Worm (Caenorhabditis elegans) whole organism, young adult: ENCODE results near the gene str-254.

Experiments used
- lsl-1 ChIP-seq: fragments of 200-800 bp; sonication (Bioruptor generic); optimal IDR thresholded peaks from 2 replicates; lab custom pipeline; 2018; ENCODE audit warnings: mild to moderate bottlenecking, missing genetic modification characterization, moderate library complexity, missing compliant biosample characterization
- mxl-1 ChIP-seq: sonication (generic microtip); optimal IDR thresholded peaks from 2 replicates; lab custom pipeline; 2016; ENCODE audit warnings: missing genetic modification characterization, missing compliant biosample characterization
- snpc-3.4 ChIP-seq: sonication (generic microtip); optimal IDR thresholded peaks from 2 replicates; lab custom pipeline; 2017; ENCODE audit warnings: missing genetic modification characterization, mild to moderate bottlenecking, missing compliant biosample characterization, antibody characterized with exemption, moderate library complexity, missing genotype, missing genetic modification reagents
- snpc-4 ChIP-seq, 5 experiments: fragments of 150-350 bp in 1 of 5; sonication (generic microtip) in 4 of 5; optimal IDR thresholded peaks; 2 replicates each; lab custom pipeline; 2014 to 2018; ENCODE audit warnings: missing genetic modification characterization in 5 of 5, missing biosample characterization in 3 of 5, antibody characterized with exemption in 2 of 5, mild to moderate bottlenecking in 2 of 5, missing compliant biosample characterization in 2 of 5, missing genotype in 2 of 5, moderate library complexity in 2 of 5, missing genetic modification reagents in 1 of 5
- tbx-9 ChIP-seq: sonication (generic microtip); optimal IDR thresholded peaks from 2 replicates; lab custom pipeline; 2016; ENCODE audit warnings: borderline replicate concordance, missing genetic modification characterization, inconsistent platforms, missing compliant biosample characterization
- unc-62 ChIP-seq: fragments of 150-350 bp; optimal IDR thresholded peaks from 2 replicates; lab custom pipeline; 2014; ENCODE audit warnings: missing biosample characterization, missing genetic modification reagents, missing genetic modification characterization
- xnd-1 ChIP-seq: sonication (generic microtip); optimal IDR thresholded peaks from 2 replicates; lab custom pipeline; 2016; ENCODE audit warnings: missing genotype, missing genetic modification reagents, missing genetic modification characterization, missing compliant biosample characterization

DNA sequence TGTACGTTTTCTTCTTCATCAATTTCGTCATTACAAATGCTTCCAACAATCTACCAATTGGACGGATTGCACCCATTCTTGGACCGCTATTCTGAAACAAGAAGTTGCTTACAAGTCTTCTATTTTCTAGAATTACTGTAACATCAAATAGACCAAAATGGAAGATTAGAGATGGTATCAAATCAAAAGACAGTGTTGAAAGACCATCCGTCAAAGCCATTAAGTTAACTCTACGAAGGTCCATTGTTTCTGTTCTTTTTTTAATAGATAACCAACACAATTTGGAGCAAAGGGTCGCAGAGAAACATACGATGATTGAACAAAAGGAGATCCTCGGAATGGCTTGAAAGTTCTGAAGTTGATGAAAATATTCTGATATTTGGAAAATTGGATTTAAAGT is 8.3 kb downstream of the str-254 start:
- TF ChIP-seq mxl-1 (no peak), snpc-4 (GFP tag; optimal IDR thresholded peaks at IDR 0.05; lab: Kevin White, UChicago) (no peak), snpc-4 (tag; optimal IDR thresholded peaks at IDR 0.05; lab: Kevin White, UChicago) (no peak), xnd-1 (tag; lab: Kevin White, UChicago) (no peak), lsl-1 (GFP tag; lab: Kevin White, UChicago) (no peak), unc-62 (GFP tag; lab: Kevin White, UChicago) (no peak), tbx-9 (tag; lab: Kevin White, UChicago) (no peak), snpc-3.4 (tag; lab: Kevin White, UChicago) (no peak)
